Fruit fly (Drosophila melanogaster): ENCODE measurements around the gene Or65a.
A peak's percentile ranks its signal among the peaks of the same experiment; 100 is the strongest.

The Or65a gene

DNA sequence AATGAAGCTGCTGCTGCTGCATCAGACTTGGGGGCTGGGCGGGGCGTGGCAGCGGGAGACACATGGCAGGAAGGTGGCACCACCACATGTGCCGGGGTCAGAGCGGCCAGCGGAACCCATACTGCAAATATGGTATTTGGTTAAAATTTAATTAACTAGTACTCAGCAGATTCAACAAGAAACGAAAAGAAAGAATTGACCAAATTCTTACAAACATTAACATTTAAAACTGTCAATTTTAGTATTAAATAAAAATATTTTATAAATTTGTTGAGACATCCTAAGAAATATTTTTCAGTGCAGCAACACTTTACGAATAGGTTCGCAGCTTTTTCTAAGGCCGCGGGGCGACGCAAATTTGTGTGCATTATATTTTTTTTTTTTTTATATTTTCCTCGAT, 2.9 kb upstream of the Or65a start (continued):
- TF ChIP-seq CG31627 (GFP tag; optimal IDR thresholded peaks at IDR 0.05): no peak
- no peak for TF ChIP-seq Eip75B (GFP tag; optimal IDR thresholded peaks at IDR 0.05)
- no peak for TF ChIP-seq CG1621 (tag; optimal IDR thresholded peaks at IDR 0.05)
- TF ChIP-seq CG8319 (GFP tag; optimal IDR thresholded peaks at IDR 0.05): no peak
- no peak for TF ChIP-seq Ets21C (GFP tag; optimal IDR thresholded peaks at IDR 0.05)
- TF ChIP-seq CG11762 (GFP tag; optimal IDR thresholded peaks at IDR 0.05; ENCODE audit: insufficient read depth): no peak
- TF ChIP-seq pdm3 (GFP tag; optimal IDR thresholded peaks at IDR 0.05): no peak
- TF ChIP-seq Eip78C (GFP tag): peak; percentile 48
- TF ChIP-seq CG34406 (GFP tag; optimal IDR thresholded peaks at IDR 0.05): no peak
- TF ChIP-seq ss (GFP tag; optimal IDR thresholded peaks at IDR 0.05): no peak
- no peak for TF ChIP-seq CG6792 (GFP tag; optimal IDR thresholded peaks at IDR 0.05)
- no peak for TF ChIP-seq dac (GFP tag; optimal IDR thresholded peaks at IDR 0.05)
- no peak for TF ChIP-seq fd59A (GFP tag; optimal IDR thresholded peaks at IDR 0.05)
- TF ChIP-seq Eip93F (GFP tag; optimal IDR thresholded peaks at IDR 0.05): no peak
- TF ChIP-seq CG6276 (GFP tag; optimal IDR thresholded peaks at IDR 0.05): peak; percentile 17
- TF ChIP-seq CG6163 (GFP tag; IDR thresholded peaks at IDR 0.05): no peak
- no peak for TF ChIP-seq Lpt (GFP tag; optimal IDR thresholded peaks at IDR 0.05)
- no peak for TF ChIP-seq net (GFP tag; optimal IDR thresholded peaks at IDR 0.05)
- TF ChIP-seq Hr38 (GFP tag; optimal IDR thresholded peaks at IDR 0.05): no peak
- TF ChIP-seq CG7368 (GFP tag; optimal IDR thresholded peaks at IDR 0.05): no peak
- no peak for TF ChIP-seq Blimp-1 (GFP tag; optimal IDR thresholded peaks at IDR 0.05)
- TF ChIP-seq fd85E (GFP tag; optimal IDR thresholded peaks at IDR 0.05): no peak
- TF ChIP-seq salr (GFP tag; optimal IDR thresholded peaks at IDR 0.05): no peak
- no peak for TF ChIP-seq CG3032 (tag; optimal IDR thresholded peaks at IDR 0.05)
- no peak for TF ChIP-seq CG11902 (GFP tag; optimal IDR thresholded peaks at IDR 0.05)
- TF ChIP-seq Sox102F (GFP tag; optimal IDR thresholded peaks at IDR 0.05): no peak
- TF ChIP-seq dsx (GFP tag; optimal IDR thresholded peaks at IDR 0.05; ENCODE audit: poor library complexity, severe bottlenecking): no peak
- no peak for TF ChIP-seq CG16779 (tag; optimal IDR thresholded peaks at IDR 0.05)
- no peak for TF ChIP-seq Met (GFP tag; optimal IDR thresholded peaks at IDR 0.05)
- TF ChIP-seq CG32006 (GFP tag; optimal IDR thresholded peaks at IDR 0.05): peak; percentile 37
- peak; percentile 2 for TF ChIP-seq CG10631 (GFP tag; optimal IDR thresholded peaks at IDR 0.05)

DNA sequence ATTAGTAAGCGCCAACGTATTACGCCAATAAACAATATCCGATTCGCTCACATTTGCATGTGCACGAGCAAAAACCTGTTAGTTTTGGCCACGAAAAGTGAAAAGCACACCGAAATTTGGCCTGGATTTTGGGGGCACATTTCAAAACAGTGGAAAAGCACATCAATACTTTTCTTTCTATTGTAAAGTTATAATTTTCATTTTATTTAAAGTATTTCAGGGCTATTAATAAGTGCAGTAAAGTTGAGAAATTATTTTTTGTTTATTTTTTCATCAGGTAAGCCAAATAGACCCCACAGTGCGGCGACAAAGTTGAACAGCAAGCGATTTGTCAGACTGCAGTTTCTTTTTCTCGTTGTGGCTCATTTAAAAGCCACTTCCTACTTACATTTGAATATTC, 2.3 kb downstream of the Or65a start:
- TF ChIP-seq Ets96B (tag; optimal IDR thresholded peaks at IDR 0.05) (no peak), CG6276 (GFP tag; optimal IDR thresholded peaks at IDR 0.05) (peak; percentile 26), Sox15 (GFP tag; optimal IDR thresholded peaks at IDR 0.05) (no peak), CG32006 (GFP tag; optimal IDR thresholded peaks at IDR 0.05) (peak; percentile 55), CG4318 (GFP tag; optimal IDR thresholded peaks at IDR 0.05) (peak; percentile 19), fd85E (GFP tag; optimal IDR thresholded peaks at IDR 0.05) (no peak), Hr38 (GFP tag; optimal IDR thresholded peaks at IDR 0.05) (no peak), Hr4 (GFP tag; optimal IDR thresholded peaks at IDR 0.05) (peak; percentile 68), svp (GFP tag) (no peak), CG34406 (GFP tag; optimal IDR thresholded peaks at IDR 0.05) (no peak), CG7368 (GFP tag; optimal IDR thresholded peaks at IDR 0.05) (no peak), lz (GFP tag; optimal IDR thresholded peaks at IDR 0.05) (no peak), dsx (GFP tag; optimal IDR thresholded peaks at IDR 0.05; ENCODE audit: poor library complexity, severe bottlenecking) (no peak), Eip78C (GFP tag) (peak; percentile 38), CG8632 (GFP tag; optimal IDR thresholded peaks at IDR 0.05) (no peak), CG10669 (GFP tag; optimal IDR thresholded peaks at IDR 0.05) (no peak), ss (GFP tag; optimal IDR thresholded peaks at IDR 0.05) (no peak), dac (GFP tag; optimal IDR thresholded peaks at IDR 0.05) (no peak), CG8119 (GFP tag; IDR thresholded peaks at IDR 0.05) (peak; percentile 48; the same call in 2 of the 3 replicates), CG16779 (tag; optimal IDR thresholded peaks at IDR 0.05) (no peak), esn (GFP tag; optimal IDR thresholded peaks at IDR 0.05) (no peak), Gug (GFP tag; IDR thresholded peaks at IDR 0.05) (no peak), CG15336 (GFP tag; IDR thresholded peaks at IDR 0.05) (peak; percentile 46; the same call in 1 of the 2 replicates), CG11902 (GFP tag; optimal IDR thresholded peaks at IDR 0.05) (no peak), eg (GFP tag; IDR thresholded peaks at IDR 0.05) (peak; percentile 68), spab (GFP tag; optimal IDR thresholded peaks at IDR 0.05) (no peak)
